Fruit fly (Drosophila melanogaster): Measurements from ENCODE around the gene Irp-1A.

Gene Irp-1A

DNA sequence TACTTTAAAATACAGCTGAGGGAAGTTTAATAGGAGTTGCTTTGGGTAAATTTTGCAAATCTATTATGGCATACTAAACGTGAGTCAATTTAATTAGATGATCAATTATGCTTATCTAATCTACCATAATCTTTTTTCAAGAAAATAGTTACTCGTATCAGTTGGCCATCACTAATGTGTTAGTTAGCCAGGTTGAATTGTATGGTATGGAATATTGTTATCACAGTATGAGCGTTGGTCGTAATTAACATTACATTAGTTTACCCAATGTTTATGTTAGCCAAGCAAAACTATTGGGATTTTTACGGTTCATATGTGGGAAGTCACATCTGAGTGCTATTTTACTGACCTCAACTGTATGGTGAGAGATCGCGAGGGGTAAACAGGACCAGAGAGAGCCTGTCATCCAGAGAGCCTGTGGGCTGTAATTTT is 50.8 kb downstream of the Irp-1A start (continued):
- no peak for TF ChIP-seq jigr1 (GFP tag; IDR thresholded peaks at IDR 0.05)
- TF ChIP-seq Camta (GFP tag; optimal IDR thresholded peaks at IDR 0.05) = peak; percentile 56
- no peak for TF ChIP-seq ham (GFP tag; IDR thresholded peaks at IDR 0.05)
- TF ChIP-seq Scr (GFP tag; IDR thresholded peaks at IDR 0.05; ENCODE audit: partially characterized antibody) = 0 out of 2 replicates have a peak, but pooled peaks have one; percentile 7
- TF ChIP-seq CG3726 (GFP tag; IDR thresholded peaks at IDR 0.05) = no peak
- peak in 1 of 2 experiments; percentile 20 for TF ChIP-seq crp (GFP tag; optimal IDR thresholded peaks at IDR 0.05)
- TF ChIP-seq CG3847 (GFP tag; IDR thresholded peaks at IDR 0.05) = no peak
- no peak for TF ChIP-seq CG10321 (GFP tag; IDR thresholded peaks at IDR 0.05)
- TF ChIP-seq org-1 (GFP tag; optimal IDR thresholded peaks at IDR 0.05) = peak; percentile 83
- no peak for TF ChIP-seq CG7928 (GFP tag; optimal IDR thresholded peaks at IDR 0.05)
- TF ChIP-seq CrebB (tag; optimal IDR thresholded peaks at IDR 0.05) = peak; percentile 19
- no peak for TF ChIP-seq ase (GFP tag; IDR thresholded peaks at IDR 0.05)
- peak in 1 of 3 experiments; percentile 95 for TF ChIP-seq lola (GFP tag; optimal IDR thresholded peaks at IDR 0.05)
- TF ChIP-seq CG9727 (GFP tag; optimal IDR thresholded peaks at IDR 0.05) = peak; percentile 95
- no peak for TF ChIP-seq fd3F (GFP tag; optimal IDR thresholded peaks at IDR 0.05)
- TF ChIP-seq insv (GFP tag; optimal IDR thresholded peaks at IDR 0.05) = no peak
- peak; percentile 87 for TF ChIP-seq yki (optimal IDR thresholded peaks at IDR 0.05)
- TF ChIP-seq Optix (GFP tag; IDR thresholded peaks at IDR 0.05) = peak; percentile 52; the same call in 1 of the 3 replicates
- TF ChIP-seq Elba2 (GFP tag; optimal IDR thresholded peaks at IDR 0.05) = peak; percentile 80
- TF ChIP-seq Hmx (GFP tag; optimal IDR thresholded peaks at IDR 0.05) = no peak
- no peak for TF ChIP-seq run (tag; optimal IDR thresholded peaks at IDR 0.05)
- TF ChIP-seq Aef1 (GFP tag; IDR thresholded peaks at IDR 0.05) = no peak
- TF ChIP-seq croc (GFP tag; conservative IDR thresholded peaks at IDR 0.05) = peak; percentile 63
- no peak for TF ChIP-seq pan (optimal IDR thresholded peaks at IDR 0.05)
- peak in 1 of 2 experiments; percentile 43 for TF ChIP-seq pan (GFP tag; optimal IDR thresholded peaks at IDR 0.05 in 1 of 2, IDR thresholded peaks at IDR 0.05 in 1 of 2)
- TF ChIP-seq grn (GFP tag; optimal IDR thresholded peaks at IDR 0.05) = peak; percentile 48
- TF ChIP-seq CHES-1-like (GFP tag; optimal IDR thresholded peaks at IDR 0.05) = peak; percentile 71
- TF ChIP-seq D19B (GFP tag; optimal IDR thresholded peaks at IDR 0.05) = no peak
- TF ChIP-seq ewg (GFP tag; optimal IDR thresholded peaks at IDR 0.05) = peak; percentile 44
- TF ChIP-seq CG14710 (tag; optimal IDR thresholded peaks at IDR 0.05) = peak; percentile 93
- TF ChIP-seq CG7963 (GFP tag; IDR thresholded peaks at IDR 0.05; ENCODE audit: partially characterized antibody) = no peak
- TF ChIP-seq Fer3 (tag; optimal IDR thresholded peaks at IDR 0.05) = peak; percentile 24
- peak; percentile 41 for TF ChIP-seq CG1647 (GFP tag; optimal IDR thresholded peaks at IDR 0.05)
- TF ChIP-seq Atf6 (GFP tag; IDR thresholded peaks at IDR 0.05) = no peak
- TF ChIP-seq CG2875 (GFP tag; optimal IDR thresholded peaks at IDR 0.05) = peak; percentile 35
- peak; percentile 70 for TF ChIP-seq Ssrp (tag; optimal IDR thresholded peaks at IDR 0.05)
- peak; percentile 61 for TF ChIP-seq CG2120 (GFP tag; optimal IDR thresholded peaks at IDR 0.05)
- TF ChIP-seq pb (GFP tag; optimal IDR thresholded peaks at IDR 0.05) = peak; percentile 72
- TF ChIP-seq Deaf1 (tag; optimal IDR thresholded peaks at IDR 0.05) = peak; percentile 20
- TF ChIP-seq mam (GFP tag; optimal IDR thresholded peaks at IDR 0.05) = peak; percentile 51
- TF ChIP-seq fd64A (GFP tag; optimal IDR thresholded peaks at IDR 0.05) = no peak
- TF ChIP-seq CG7839 (tag; optimal IDR thresholded peaks at IDR 0.05) = peak; percentile 78
- peak; percentile 44 for TF ChIP-seq Asciz (GFP tag; optimal IDR thresholded peaks at IDR 0.05)
- peak; percentile 64 for TF ChIP-seq CG18764 (GFP tag; optimal IDR thresholded peaks at IDR 0.05)
- TF ChIP-seq Bgb (GFP tag; IDR thresholded peaks at IDR 0.05; ENCODE audit: partially characterized antibody) = no peak
- peak; percentile 72 for TF ChIP-seq CG18599 (GFP tag; optimal IDR thresholded peaks at IDR 0.05)
- TF ChIP-seq dimm (GFP tag; IDR thresholded peaks at IDR 0.05) = no peak
- peak; percentile 34; the same call in 1 of the 2 replicates for TF ChIP-seq CG17328 (GFP tag; IDR thresholded peaks at IDR 0.05)
- 0 out of 2 replicates have a peak, but pooled peaks have one; percentile 19 for TF ChIP-seq CG32767 (GFP tag; IDR thresholded peaks at IDR 0.05)
- TF ChIP-seq CG10565 (GFP tag; optimal IDR thresholded peaks at IDR 0.05) = no peak
- 0 out of 2 replicates have a peak, but pooled peaks have one; percentile 7 for TF ChIP-seq sob (GFP tag; IDR thresholded peaks at IDR 0.05)
